Fruit fly (Drosophila melanogaster) whole organism, embryonic: ENCODE measurements around the gene GstD11.

Experiments used
- Aef1 ChIP-seq: fragments of 200-800 bp; sonication (Bioruptor generic); IDR thresholded peaks from 3 replicates; pipeline ENCODE4 v1.3.6; 2022; ENCODE audit warnings: missing biosample characterization, missing genetic modification characterization
- B-H2 ChIP-seq: fragments of 200-800 bp; sonication (Bioruptor generic); optimal IDR thresholded peaks from 2 replicates; lab custom pipeline; 2018; ENCODE audit warnings: missing biosample characterization, mild to moderate bottlenecking, missing genetic modification characterization
- CG10209 ChIP-seq: fragments of 200-800 bp; sonication (Bioruptor generic); optimal IDR thresholded peaks from 3 replicates; lab custom pipeline; 2017; ENCODE audit warnings: missing biosample characterization, mild to moderate bottlenecking, missing genetic modification characterization, missing genetic modification reagents
- CG12155 ChIP-seq: fragments of 200-800 bp; sonication (Bioruptor generic); optimal IDR thresholded peaks from 3 replicates; lab custom pipeline; 2016; ENCODE audit warnings: missing biosample characterization, missing genetic modification characterization
- CG1233 ChIP-seq: fragments of 200-800 bp; sonication (Bioruptor generic); optimal IDR thresholded peaks from 4 replicates; lab custom pipeline; 2018; ENCODE audit warnings: missing biosample characterization, mild to moderate bottlenecking, missing genetic modification characterization
- CG12391 ChIP-seq: fragments of 200-800 bp; sonication (Bioruptor generic); optimal IDR thresholded peaks from 3 replicates; lab custom pipeline; 2018; ENCODE audit warnings: missing biosample characterization, mild to moderate bottlenecking, missing genetic modification characterization, moderate library complexity
- CG12659 ChIP-seq: fragments of 200-800 bp; sonication (Bioruptor generic); optimal IDR thresholded peaks from 3 replicates; lab custom pipeline; 2017; ENCODE audit warnings: mild to moderate bottlenecking, missing biosample characterization, missing genetic modification reagents, missing genetic modification characterization
- CG13123 ChIP-seq: fragments of 200-800 bp; sonication (Bioruptor generic); optimal IDR thresholded peaks from 2 replicates; lab custom pipeline; 2016; ENCODE audit warnings: missing biosample characterization, missing genetic modification characterization
- CG14710 ChIP-seq: fragments of 200-800 bp; sonication (Bioruptor generic); optimal IDR thresholded peaks from 3 replicates; lab custom pipeline; 2019; ENCODE audit warnings: missing biosample characterization, mild to moderate bottlenecking, missing genetic modification characterization, moderate library complexity
- CG15601 ChIP-seq: fragments of 200-800 bp; sonication (Bioruptor generic); optimal IDR thresholded peaks from 3 replicates; lab custom pipeline; 2019; ENCODE audit warnings: missing biosample characterization, mild to moderate bottlenecking, missing genetic modification characterization, moderate library complexity
- CG1603 ChIP-seq: fragments of 200-800 bp; sonication (Bioruptor generic); optimal IDR thresholded peaks from 2 replicates; lab custom pipeline; 2019; ENCODE audit warnings: missing biosample characterization, mild to moderate bottlenecking, missing genetic modification characterization, moderate library complexity
- CG17361 ChIP-seq: fragments of 200-800 bp; sonication (Bioruptor generic); IDR thresholded peaks from 3 replicates; pipeline ENCODE4 v1.3.6; 2022; ENCODE audit warnings: missing biosample characterization, missing genetic modification characterization
- CG17912 ChIP-seq: fragments of 200-800 bp; sonication (Bioruptor generic); optimal IDR thresholded peaks from 2 replicates; lab custom pipeline; 2018; ENCODE audit warnings: missing biosample characterization, mild to moderate bottlenecking, missing genetic modification characterization
- CG2116 ChIP-seq: fragments of 200-800 bp; sonication (Bioruptor generic); optimal IDR thresholded peaks from 3 replicates; lab custom pipeline; 2018; ENCODE audit warnings: missing biosample characterization, mild to moderate bottlenecking, missing genetic modification characterization
- CG2120 ChIP-seq: fragments of 200-800 bp; sonication (Bioruptor generic); optimal IDR thresholded peaks from 3 replicates; lab custom pipeline; 2016; ENCODE audit warnings: missing biosample characterization, missing genetic modification characterization
- CG2202 ChIP-seq: fragments of 200-800 bp; sonication (Bioruptor generic); optimal IDR thresholded peaks from 2 replicates; lab custom pipeline; 2018; ENCODE audit warnings: missing biosample characterization, mild to moderate bottlenecking, missing genetic modification characterization
- CG30403 ChIP-seq: fragments of 200-800 bp; sonication (Bioruptor generic); optimal IDR thresholded peaks from 3 replicates; lab custom pipeline; 2016; ENCODE audit warnings: missing biosample characterization, missing genetic modification characterization
- CG31365 ChIP-seq: fragments of 200-800 bp; sonication (Bioruptor generic); optimal IDR thresholded peaks from 2 replicates; lab custom pipeline; 2018; ENCODE audit warnings: missing biosample characterization, mild to moderate bottlenecking, missing genetic modification characterization
- CG32532 ChIP-seq: fragments of 200-800 bp; sonication (Bioruptor generic); IDR thresholded peaks from 2 replicates; pipeline ENCODE4 v1.3.6; 2022; ENCODE audit warnings: missing biosample characterization, missing genetic modification characterization
- CG3281 ChIP-seq: fragments of 200-800 bp; sonication (Bioruptor generic); optimal IDR thresholded peaks from 3 replicates; lab custom pipeline; 2017; ENCODE audit warnings: missing biosample characterization, mild to moderate bottlenecking, missing genetic modification characterization
- CG3838 ChIP-seq: fragments of 200-800 bp; sonication (Bioruptor generic); optimal IDR thresholded peaks from 3 replicates; lab custom pipeline; 2016; ENCODE audit warnings: missing biosample characterization, missing genetic modification characterization
- CG3847 ChIP-seq: fragments of 200-800 bp; sonication (Bioruptor generic); IDR thresholded peaks from 2 replicates; pipeline ENCODE4 v1.3.6; 2022; ENCODE audit warnings: missing biosample characterization, missing genetic modification characterization
- CG6683 ChIP-seq: fragments of 200-800 bp; sonication (Bioruptor generic); optimal IDR thresholded peaks from 2 replicates; lab custom pipeline; 2017; ENCODE audit warnings: missing biosample characterization, mild to moderate bottlenecking, missing genetic modification characterization, missing genetic modification reagents
- CG9437 ChIP-seq: fragments of 200-800 bp; sonication (Bioruptor generic); optimal IDR thresholded peaks from 2 replicates; lab custom pipeline; 2018; ENCODE audit warnings: missing biosample characterization, mild to moderate bottlenecking, missing genetic modification characterization
- CTCF ChIP-seq: fragments of 200-800 bp; sonication (Bioruptor generic); optimal IDR thresholded peaks from 2 replicates; lab custom pipeline; 2017; ENCODE audit warnings: missing biosample characterization, mild to moderate bottlenecking, missing genetic modification characterization, moderate library complexity
- Dip3 ChIP-seq: fragments of 200-800 bp; sonication (Bioruptor generic); optimal IDR thresholded peaks from 3 replicates; lab custom pipeline; 2016; ENCODE audit warnings: missing biosample characterization, missing genetic modification characterization
- E2f1 ChIP-seq: fragments of 200-800 bp; sonication (Bioruptor generic); IDR thresholded peaks from 2 replicates; pipeline ENCODE4 v1.3.6; 2022; ENCODE audit warnings: missing biosample characterization, missing genetic modification characterization
- E2f2 ChIP-seq: fragments of 200-800 bp; sonication (Bioruptor generic); IDR thresholded peaks from 2 replicates; pipeline ENCODE4 v1.3.6; 2022; ENCODE audit warnings: missing biosample characterization, missing genetic modification characterization
- ERR ChIP-seq: fragments of 200-800 bp; sonication (Bioruptor generic); optimal IDR thresholded peaks from 2 replicates; lab custom pipeline; 2016; ENCODE audit warnings: missing biosample characterization, missing genetic modification characterization
- Elba2 ChIP-seq: fragments of 200-800 bp; sonication (Bioruptor generic); optimal IDR thresholded peaks from 3 replicates; lab custom pipeline; 2016; ENCODE audit warnings: missing biosample characterization, missing genetic modification characterization
- HmgZ ChIP-seq: fragments of 200-800 bp; sonication (Bioruptor generic); optimal IDR thresholded peaks from 2 replicates; lab custom pipeline; 2018; ENCODE audit warnings: missing biosample characterization, mild to moderate bottlenecking, missing genetic modification characterization
- Hmx ChIP-seq: fragments of 200-800 bp; sonication (Bioruptor generic); optimal IDR thresholded peaks from 2 replicates; lab custom pipeline; 2016; ENCODE audit warnings: missing biosample characterization, missing genetic modification characterization
- Hr3 ChIP-seq: fragments of 200-800 bp; sonication (Bioruptor generic); optimal IDR thresholded peaks from 3 replicates; lab custom pipeline; 2016; ENCODE audit warnings: missing biosample characterization, missing genetic modification characterization
- Lhr ChIP-seq: fragments of 200-800 bp; sonication (Bioruptor generic); optimal IDR thresholded peaks from 3 replicates; lab custom pipeline; 2017; ENCODE audit warnings: mild to moderate bottlenecking, missing biosample characterization, missing genetic modification reagents, missing genetic modification characterization
- MBD-R2 ChIP-seq: fragments of 200-800 bp; sonication (Bioruptor generic); IDR thresholded peaks from 2 replicates; pipeline ENCODE4 v1.3.6; 2022; ENCODE audit warnings: missing biosample characterization, missing genetic modification characterization
- Nf-YC ChIP-seq: fragments of 200-800 bp; optimal IDR thresholded peaks from 3 replicates; lab custom pipeline; 2019; ENCODE audit warnings: missing biosample characterization, mild to moderate bottlenecking, missing genetic modification characterization, moderate library complexity
- Tbp ChIP-seq: fragments of >200 bp; optimal IDR thresholded peaks from 2 replicates; lab custom pipeline; 2018; ENCODE audit warnings: missing biosample characterization, missing genetic modification characterization
- al ChIP-seq: fragments of 200-800 bp; sonication (Bioruptor generic); IDR thresholded peaks from 2 replicates; pipeline ENCODE4 v1.3.6; 2022; ENCODE audit warnings: missing biosample characterization, missing genetic modification characterization
- dan ChIP-seq: fragments of 200-800 bp; sonication (Bioruptor generic); IDR thresholded peaks from 2 replicates; pipeline ENCODE4 v1.3.6; 2022; ENCODE audit warnings: missing biosample characterization, missing genetic modification characterization
- dpn ChIP-seq, 2 experiments: fragments of 200-800 bp; sonication (Bioruptor generic); optimal IDR thresholded peaks; 3 replicates each; lab custom pipeline; 2016; ENCODE audit warnings: missing biosample characterization in 2 of 2, missing genetic modification characterization in 2 of 2
- ems ChIP-seq: fragments of 200-800 bp; sonication (Bioruptor generic); optimal IDR thresholded peaks from 3 replicates; lab custom pipeline; 2016; ENCODE audit warnings: missing biosample characterization, missing genetic modification characterization
- fd96Cb ChIP-seq: fragments of 200-800 bp; sonication (Bioruptor generic); optimal IDR thresholded peaks from 2 replicates; lab custom pipeline; 2018; ENCODE audit warnings: missing biosample characterization, mild to moderate bottlenecking, missing genetic modification characterization, moderate library complexity
- gfzf ChIP-seq: fragments of 200-800 bp; sonication (Bioruptor generic); optimal IDR thresholded peaks from 2 replicates; lab custom pipeline; 2016; ENCODE audit warnings: missing biosample characterization, mild to moderate bottlenecking, missing genetic modification characterization, moderate library complexity
- kni ChIP-seq: fragments of 200-800 bp; sonication (Bioruptor generic); optimal IDR thresholded peaks from 3 replicates; lab custom pipeline; 2017; ENCODE audit warnings: mild to moderate bottlenecking, missing biosample characterization, missing genetic modification reagents, missing genetic modification characterization
- nom ChIP-seq: fragments of 200-800 bp; sonication (Bioruptor generic); optimal IDR thresholded peaks from 2 replicates; lab custom pipeline; 2017; ENCODE audit warnings: missing biosample characterization, missing genetic modification characterization, mild to moderate bottlenecking, moderate library complexity, missing genetic modification reagents
- prd ChIP-seq, 3 experiments: fragments of >200 bp in 2 of 3; fragments of 200-800 bp in 1 of 3; sonication (Bioruptor generic) in 1 of 3; optimal IDR thresholded peaks in 2 of 3; IDR thresholded peaks in 1 of 3; 2 replicates in 2 of 3; 3 replicates in 1 of 3; pipeline versions ENCODE4 v1.3.6 to Lab custom; 2017 to 2022; ENCODE audit warnings: missing biosample characterization in 1 of 3, missing genetic modification characterization in 1 of 3
- shn ChIP-seq: fragments of 200-800 bp; sonication (Bioruptor generic); optimal IDR thresholded peaks from 3 replicates; lab custom pipeline; 2016; ENCODE audit warnings: missing biosample characterization, missing genetic modification characterization
- sisA ChIP-seq: fragments of 200-800 bp; sonication (Bioruptor generic); IDR thresholded peaks from 2 replicates; pipeline ENCODE4 v1.3.6; 2022; ENCODE audit warnings: missing biosample characterization, missing genetic modification characterization
- slou ChIP-seq: fragments of 200-800 bp; sonication (Bioruptor generic); optimal IDR thresholded peaks from 3 replicates; lab custom pipeline; 2016; ENCODE audit warnings: missing biosample characterization, missing genetic modification characterization
- sug ChIP-seq: fragments of 200-800 bp; optimal IDR thresholded peaks from 2 replicates; lab custom pipeline; 2019; ENCODE audit warnings: missing biosample characterization, mild to moderate bottlenecking, missing genetic modification characterization, moderate library complexity
- vfl ChIP-seq: fragments of 200-800 bp; sonication (Bioruptor generic); optimal IDR thresholded peaks from 2 replicates; lab custom pipeline; 2016; ENCODE audit warnings: missing biosample characterization, missing genetic modification characterization

Gene GstD11

DNA sequence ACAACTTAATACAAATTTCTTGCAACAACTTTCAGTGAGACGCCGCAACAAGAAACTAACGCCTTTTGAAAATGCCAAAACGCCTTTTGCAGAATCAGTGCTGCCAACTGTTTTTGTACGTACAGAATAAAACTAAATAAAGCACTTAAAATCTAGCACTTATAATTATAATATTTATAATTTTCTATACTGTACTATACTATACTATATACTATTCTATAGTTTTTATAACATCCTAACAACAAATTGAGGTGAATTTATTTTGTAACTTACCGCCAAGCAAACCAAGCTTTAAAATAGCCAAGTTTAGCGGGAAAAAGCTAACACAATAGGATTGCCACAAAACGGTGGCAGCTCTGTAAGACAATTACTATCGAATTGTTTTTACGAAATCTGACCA, 50.6 kb downstream of the GstD11 start, which contains the start of the genes Aos1 and Srlp (continued):
- TF ChIP-seq CG10209 (GFP tag; lab: Kevin White, UChicago) = peak; percentile 34
- TF ChIP-seq CTCF (GFP tag; lab: Kevin White, UChicago) = peak; percentile 40
- peak; percentile 59 for TF ChIP-seq CG2116 (GFP tag; lab: Kevin White, UChicago)
- TF ChIP-seq Nf-YC = peak; percentile 69
- no peak for TF ChIP-seq Dip3 (GFP tag; lab: Kevin White, UChicago)
- peak; percentile 19 for TF ChIP-seq CG13123
- peak; percentile 60 for TF ChIP-seq B-H2 (GFP tag; lab: Kevin White, UChicago)
- TF ChIP-seq sisA (GFP tag; lab: Robert Waterston, UW) = no peak
- TF ChIP-seq CG2202 = no peak
- TF ChIP-seq HmgZ (tag; lab: Kevin White, UChicago) = peak; percentile 51
- peak; percentile 39 for TF ChIP-seq Lhr (GFP tag; lab: Kevin White, UChicago)
- TF ChIP-seq Hr3 = peak; percentile 66
- TF ChIP-seq CG6683 (GFP tag; lab: Kevin White, UChicago) = peak; percentile 3
- peak; percentile 69 for TF ChIP-seq MBD-R2 (GFP tag; lab: Robert Waterston, UW)
- TF ChIP-seq CG17912 (GFP tag; lab: Kevin White, UChicago) = peak; percentile 3
- TF ChIP-seq CG31365 (tag; lab: Kevin White, UChicago) = no peak
- peak; percentile 86 for TF ChIP-seq CG14710 (tag; lab: Kevin White, UChicago)
- peak; percentile 50 for TF ChIP-seq CG3281 (GFP tag; lab: Kevin White, UChicago)
- TF ChIP-seq E2f2 = peak; percentile 69
- TF ChIP-seq dan = no peak
- no peak for TF ChIP-seq Hmx (GFP tag; lab: Kevin White, UChicago)
- no peak for TF ChIP-seq kni (GFP tag; lab: Kevin White, UChicago)
- TF ChIP-seq CG12155 (GFP tag; lab: Kevin White, UChicago) = peak; percentile 43
- TF ChIP-seq CG1233 (GFP tag; lab: Kevin White, UChicago) = peak; percentile 45
- peak; percentile 73 for TF ChIP-seq CG30403 (GFP tag; lab: Kevin White, UChicago)
- TF ChIP-seq CG32532 (GFP tag; lab: Robert Waterston, UW) = peak; percentile 47; the same call in 1 of the 2 replicates
- TF ChIP-seq CG17361 (GFP tag; lab: Robert Waterston, UW) = peak; percentile 77
- peak; percentile 9 for TF ChIP-seq CG1603
- TF ChIP-seq CG2120 (GFP tag; lab: Kevin White, UChicago) = peak; percentile 42
- no peak for TF ChIP-seq CG3838 (GFP tag; lab: Kevin White, UChicago)
- peak; percentile 79 for TF ChIP-seq sug
- no peak for TF ChIP-seq vfl
- no peak for TF ChIP-seq ems (GFP tag; lab: Kevin White, UChicago)
- TF ChIP-seq ERR (GFP tag; lab: Kevin White, UChicago) = no peak
- TF ChIP-seq Tbp (GFP tag; lab: Kevin White, UChicago) = no peak
- 0 out of 2 replicates have a peak, but pooled peaks have one; percentile 8 for TF ChIP-seq E2f1 (GFP tag; lab: Robert Waterston, UW)
- TF ChIP-seq gfzf (GFP tag; lab: Kevin White, UChicago) = peak; percentile 74
- peak; percentile 17 for TF ChIP-seq slou (GFP tag; lab: Kevin White, UChicago)
- peak in 1 of 2 experiments; percentile 45 for TF ChIP-seq dpn (GFP tag; optimal IDR thresholded peaks at IDR 0.05; lab: Kevin White, UChicago)
- TF ChIP-seq CG3847 (GFP tag; lab: Robert Waterston, UW) = peak; percentile 55; the same call in 1 of the 2 replicates
- TF ChIP-seq CG9437 (GFP tag; lab: Kevin White, UChicago) = peak; percentile 51
- peak; percentile 37 for TF ChIP-seq Elba2
- TF ChIP-seq prd (optimal IDR thresholded peaks at IDR 0.05; lab: Kevin White, UChicago) = no peak
- TF ChIP-seq prd (GFP tag; IDR thresholded peaks at IDR 0.05; lab: Robert Waterston, UW) = peak; percentile 55; the same call in 2 of the 3 replicates
- TF ChIP-seq CG15601 (tag; lab: Kevin White, UChicago) = peak; percentile 58
- peak; percentile 81 for TF ChIP-seq CG12391 (tag; lab: Kevin White, UChicago)
- TF ChIP-seq nom (GFP tag; lab: Kevin White, UChicago) = peak; percentile 43
- no peak for TF ChIP-seq shn (GFP tag; lab: Kevin White, UChicago)
- TF ChIP-seq Aef1 (GFP tag; lab: Robert Waterston, UW) = no peak
- TF ChIP-seq CG12659 (GFP tag; lab: Kevin White, UChicago) = peak; percentile 81
- peak; percentile 43 for TF ChIP-seq al (GFP tag; lab: Robert Waterston, UW)
- peak; percentile 23 for TF ChIP-seq fd96Cb (tag; lab: Kevin White, UChicago)
